Worm (Caenorhabditis elegans): ENCODE measurements around the gene sup-37.

The sup-37 gene

DNA sequence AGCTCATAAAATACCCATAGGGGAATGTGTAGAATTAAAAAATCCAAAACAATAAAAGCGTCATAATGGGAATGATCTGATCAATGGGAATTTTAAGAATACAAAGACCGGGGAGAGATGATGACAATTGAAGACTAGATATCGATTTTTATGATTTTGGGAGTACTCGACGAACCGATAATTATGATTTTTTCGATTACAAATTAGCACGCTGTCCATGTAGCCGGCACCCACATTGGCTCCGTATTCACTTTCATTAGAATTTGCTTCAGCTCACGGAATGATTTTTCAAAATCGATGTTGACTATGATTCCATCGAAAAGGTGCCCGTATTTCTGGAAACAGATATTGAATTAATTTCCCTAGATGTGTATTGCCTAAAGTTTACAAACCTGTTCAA is 6.5 kb downstream of the sup-37 start:
- no peak for TF ChIP-seq Y53F4B.3 (GFP tag; IDR thresholded peaks at IDR 0.05)

- TF ChIP-seq nhr-80 (tag; optimal IDR thresholded peaks at IDR 0.05) (peak; percentile 4), Y53G8AR.9 (GFP tag; conservative IDR thresholded peaks at IDR 0.05) (no peak)
These were observed 9.2 kb downstream of the sup-37 start for ce11 chrV:8795499-8795898.

ce11 chrV:8796246-8796645 is 9.9 kb downstream of the sup-37 start:
- no peak for TF ChIP-seq F37B4.10 (GFP tag; IDR thresholded peaks at IDR 0.05)
- no peak for TF ChIP-seq F22D6.2 (tag; optimal IDR thresholded peaks at IDR 0.05)
- TF ChIP-seq nhr-80 (tag; optimal IDR thresholded peaks at IDR 0.05): peak; percentile 52
- TF ChIP-seq let-526 (GFP tag; IDR thresholded peaks at IDR 0.05): no peak
- TF ChIP-seq madf-10 (tag; optimal IDR thresholded peaks at IDR 0.05): no peak
- TF ChIP-seq bed-2 (GFP tag; IDR thresholded peaks at IDR 0.05): no peak

DNA sequence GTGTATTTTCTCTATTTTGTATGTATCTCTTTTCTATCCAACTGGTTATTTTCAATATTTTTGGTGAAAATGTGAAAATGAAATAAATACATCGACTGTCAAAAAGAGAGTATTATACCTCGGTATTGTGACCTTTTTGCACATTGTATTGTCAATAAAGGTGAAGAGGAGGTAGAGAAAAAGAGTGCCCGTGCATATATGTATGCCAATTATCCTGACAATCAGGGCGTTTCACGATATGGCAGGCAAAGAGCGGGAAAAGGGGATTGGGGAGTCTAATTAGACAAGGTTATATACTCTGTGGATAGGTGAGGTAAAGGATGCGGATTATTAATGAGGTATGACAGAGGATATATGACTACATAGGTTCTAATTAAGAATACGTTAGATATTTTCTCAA is 10.5 kb downstream of the sup-37 start:
- TF ChIP-seq ccch-3 (GFP tag; optimal IDR thresholded peaks at IDR 0.05) (no peak), F57C9.4 (tag; optimal IDR thresholded peaks at IDR 0.05) (no peak), ceh-100 (GFP tag; IDR thresholded peaks at IDR 0.05) (no peak), egl-18 (GFP tag; IDR thresholded peaks at IDR 0.05) (no peak), dox-1 (GFP tag; IDR thresholded peaks at IDR 0.05) (no peak), ztf-28 (GFP tag; IDR thresholded peaks at IDR 0.05) (no peak), lag-1 (GFP tag; IDR thresholded peaks at IDR 0.05) (no peak), hsf-1 (GFP tag; IDR thresholded peaks at IDR 0.05) (no peak), egl-44 (GFP tag; IDR thresholded peaks at IDR 0.05) (no peak), nhr-90 (tag; optimal IDR thresholded peaks at IDR 0.05) (no peak), unc-130 (GFP tag; optimal IDR thresholded peaks at IDR 0.05) (no peak), ceh-27 (GFP tag; optimal IDR thresholded peaks at IDR 0.05) (no peak), ceh-79 (tag; optimal IDR thresholded peaks at IDR 0.05) (no peak), bed-1 (GFP tag; IDR thresholded peaks at IDR 0.05) (no peak), nhr-120 (GFP tag; IDR thresholded peaks at IDR 0.05) (no peak), T07F8.4 (tag; optimal IDR thresholded peaks at IDR 0.05) (no peak)

- TF ChIP-seq lag-1 (GFP tag; IDR thresholded peaks at IDR 0.05): no peak
- no peak for TF ChIP-seq let-607 (tag; optimal IDR thresholded peaks at IDR 0.05)
- no peak for TF ChIP-seq lsy-27 (tag; optimal IDR thresholded peaks at IDR 0.05; ENCODE audit: borderline replicate concordance, insufficient read depth)
- no peak for TF ChIP-seq chd-7 (tag; optimal IDR thresholded peaks at IDR 0.05)
- no peak for TF ChIP-seq F33H1.4 (GFP tag; IDR thresholded peaks at IDR 0.05)
- no peak for TF ChIP-seq Y56A3A.18 (GFP tag; IDR thresholded peaks at IDR 0.05)
- no peak for TF ChIP-seq B0035.1 (tag; optimal IDR thresholded peaks at IDR 0.05)
- TF ChIP-seq F37B4.10 (GFP tag; IDR thresholded peaks at IDR 0.05): no peak
- TF ChIP-seq ekl-4 (GFP tag; IDR thresholded peaks at IDR 0.05): no peak
- TF ChIP-seq somi-1 (GFP tag; optimal IDR thresholded peaks at IDR 0.05): no peak
- TF ChIP-seq rpc-1 (optimal IDR thresholded peaks at IDR 0.05): no peak
- TF ChIP-seq rpc-1 (tag; optimal IDR thresholded peaks at IDR 0.05): no peak
- TF ChIP-seq egl-44 (GFP tag; IDR thresholded peaks at IDR 0.05): no peak
- TF ChIP-seq hlh-26 (GFP tag; conservative IDR thresholded peaks at IDR 0.05): no peak
- no peak for TF ChIP-seq rec-8 (tag; optimal IDR thresholded peaks at IDR 0.05)
These were observed 12.1 kb downstream of the sup-37 start for ce11 chrV:8798470-8798869.
